Worm (Caenorhabditis elegans): Measurements from ENCODE around the gene lec-2.

DNA sequence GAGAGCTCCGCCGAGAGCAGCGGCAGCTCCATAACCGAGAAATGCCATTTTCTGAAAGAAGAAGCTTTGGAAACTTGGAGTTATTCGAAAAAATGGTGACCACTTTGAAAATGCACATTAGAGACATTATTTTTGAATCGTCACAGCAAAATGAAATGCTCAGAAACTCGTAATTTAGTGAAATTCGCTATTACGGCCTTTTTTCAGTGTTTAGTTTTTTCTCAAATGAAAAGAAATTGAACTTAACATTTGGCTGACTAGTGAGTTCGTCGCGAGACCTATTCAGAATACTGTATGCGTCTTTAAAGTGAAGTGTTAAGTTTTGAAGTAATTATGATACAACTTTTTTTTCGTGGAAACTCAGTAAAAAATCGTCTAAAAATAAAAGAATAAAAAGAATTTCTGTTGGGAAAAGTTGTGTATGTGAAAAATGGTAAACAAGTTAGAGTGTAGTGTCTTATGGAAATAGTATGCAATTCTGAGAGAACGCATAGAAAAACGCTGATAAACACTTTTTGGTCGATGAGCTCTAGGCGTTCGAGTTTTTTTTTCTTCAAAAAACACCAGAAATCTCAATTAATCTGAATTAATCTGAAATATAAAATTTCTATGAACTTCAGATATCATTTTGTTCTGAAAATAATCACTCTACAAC is 45.4 kb downstream of the lec-2 start, which contains the start of gene R53.5:
- TF ChIP-seq nhr-237 (tag; optimal IDR thresholded peaks at IDR 0.05), result no peak
- TF ChIP-seq daf-16 (GFP tag; optimal IDR thresholded peaks at IDR 0.05), result peak in 1 of 2 experiments; percentile 59
- TF ChIP-seq daf-16 (tag; optimal IDR thresholded peaks at IDR 0.05), result peak; percentile 91
